Worm (Caenorhabditis elegans) whole organism, L3 larva: ENCODE data around the gene abu-9.

ENCODE experiments used
- aly-2 ChIP-seq: fragments of 150-350 bp; optimal IDR thresholded peaks from 2 replicates; lab custom pipeline; 2014; ENCODE audit warnings: missing biosample characterization, missing genetic modification characterization
- pha-4 ChIP-seq: fragments of 150-350 bp; optimal IDR thresholded peaks from 2 replicates; lab custom pipeline; 2014; ENCODE audit warnings: missing biosample characterization, missing genetic modification reagents, missing genetic modification characterization

- TF ChIP-seq aly-2 (tag; lab: Kevin White, UChicago): no peak
- TF ChIP-seq pha-4: no peak
Measured at ce11 chrX:8302803-8303202, 19.1 kb upstream of the abu-9 start.
